Worm (Caenorhabditis elegans) whole organism, L4 larva: ENCODE data around the gene sup-35.

Experiments
- F10B5.3 ChIP-seq: sonication (generic microtip); optimal IDR thresholded peaks from 2 replicates; lab custom pipeline; 2016; ENCODE audit warnings: mild to moderate bottlenecking, missing genetic modification characterization, missing compliant biosample characterization
- F26F4.8 ChIP-seq: fragments of 200-800 bp; sonication (Bioruptor generic); conservative IDR thresholded peaks from 2 replicates; pipeline ENCODE4 v1.3.6; 2022; ENCODE audit warnings: missing genetic modification characterization, missing compliant biosample characterization
- F37D6.2 ChIP-seq: sonication (generic microtip); optimal IDR thresholded peaks from 2 replicates; lab custom pipeline; 2016; ENCODE audit warnings: mild to moderate bottlenecking, missing genetic modification characterization, missing compliant biosample characterization
- F44E2.7 ChIP-seq: fragments of 200-800 bp; sonication (Bioruptor generic); IDR thresholded peaks from 2 replicates; pipeline ENCODE4 v2.1.2; 2022; ENCODE audit warnings: missing genetic modification characterization, missing compliant biosample characterization
- F49E8.2 ChIP-seq: sonication (generic microtip); optimal IDR thresholded peaks from 2 replicates; lab custom pipeline; 2016; ENCODE audit warnings: missing compliant biosample characterization, mild to moderate bottlenecking, missing genetic modification characterization, borderline replicate concordance
- T26A8.4 ChIP-seq: fragments of 200-800 bp; sonication (Bioruptor generic); IDR thresholded peaks from 2 replicates; pipeline ENCODE4 v1.3.6; 2022; ENCODE audit warnings: missing genetic modification characterization, missing compliant biosample characterization
- Y48G9A.11 ChIP-seq: fragments of 200-800 bp; sonication (Bioruptor generic); IDR thresholded peaks from 2 replicates; pipeline ENCODE4 v1.3.6; 2022; ENCODE audit warnings: missing genetic modification reagents, missing genetic modification characterization, missing compliant biosample characterization
- ZK337.2 ChIP-seq: fragments of 200-800 bp; sonication (Bioruptor generic); IDR thresholded peaks from 2 replicates; pipeline ENCODE4 v1.3.6; 2022; ENCODE audit warnings: missing genetic modification reagents, missing genetic modification characterization, missing compliant biosample characterization
- aha-1 ChIP-seq: fragments of 150-350 bp; peaks from one replicate; lab custom pipeline; 2014; ENCODE audit warnings: missing biosample characterization, missing genetic modification characterization
- arid-1 ChIP-seq: fragments of 200-800 bp; sonication (Bioruptor generic); conservative IDR thresholded peaks from 2 replicates; pipeline ENCODE4 v1.3.6; 2022; ENCODE audit warnings: missing genetic modification reagents, missing genetic modification characterization, missing compliant biosample characterization
- ceh-28 ChIP-seq: fragments of 150-350 bp; optimal IDR thresholded peaks from 2 replicates; lab custom pipeline; 2014; ENCODE audit warnings: missing biosample characterization, missing genetic modification reagents, missing genetic modification characterization
- ceh-44 ChIP-seq: fragments of 200-800 bp; sonication (Bioruptor generic); IDR thresholded peaks from 2 replicates; pipeline ENCODE4 v1.3.6; 2022; ENCODE audit warnings: missing genetic modification reagents, missing genetic modification characterization, missing compliant biosample characterization
- ceh-62 ChIP-seq: sonication (generic microtip); optimal IDR thresholded peaks from 2 replicates; lab custom pipeline; 2017; ENCODE audit warnings: missing biosample characterization, missing genetic modification characterization
- cey-2 ChIP-seq: sonication (generic microtip); optimal IDR thresholded peaks from 3 replicates; lab custom pipeline; 2017; ENCODE audit warnings: missing genetic modification characterization, mild to moderate bottlenecking, missing compliant biosample characterization, antibody characterized with exemption, borderline replicate concordance; ENCODE audit not compliant: insufficient read depth
- daf-12 ChIP-seq: fragments of 150-350 bp; optimal IDR thresholded peaks from 2 replicates; lab custom pipeline; 2014; ENCODE audit warnings: missing biosample characterization, missing genetic modification reagents, missing genetic modification characterization
- daf-16 ChIP-seq, 3 experiments: sonication (generic microtip); optimal IDR thresholded peaks; 2 replicates each; lab custom pipeline; 2016 to 2017; ENCODE audit warnings: missing genetic modification characterization in 3 of 3, missing genetic modification reagents in 3 of 3, mild to moderate bottlenecking in 2 of 3, missing compliant biosample characterization in 2 of 3, missing biosample characterization in 1 of 3, moderate library complexity in 1 of 3
- daf-19 ChIP-seq: fragments of 200-800 bp; sonication (Bioruptor generic); conservative IDR thresholded peaks from 2 replicates; pipeline ENCODE4 v1.3.6; 2022; ENCODE audit warnings: missing genetic modification characterization, missing compliant biosample characterization
- dmd-6 ChIP-seq: fragments of 200-800 bp; sonication (Bioruptor generic); IDR thresholded peaks from 2 replicates; pipeline ENCODE4 v1.3.6; 2022; ENCODE audit warnings: missing genetic modification reagents, missing genetic modification characterization, missing compliant biosample characterization
- dmd-9 ChIP-seq: fragments of 200-800 bp; sonication (Bioruptor generic); IDR thresholded peaks from 2 replicates; pipeline ENCODE4 v1.3.6; 2022; ENCODE audit warnings: missing genetic modification reagents, missing genetic modification characterization, missing compliant biosample characterization
- duxl-1 ChIP-seq: sonication (generic microtip); optimal IDR thresholded peaks from 2 replicates; lab custom pipeline; 2016; ENCODE audit warnings: mild to moderate bottlenecking, missing genetic modification characterization, moderate library complexity, missing compliant biosample characterization; ENCODE audit not compliant: poor library complexity
- dve-1 ChIP-seq: sonication (generic microtip); optimal IDR thresholded peaks from 2 replicates; lab custom pipeline; 2017; ENCODE audit warnings: antibody characterized with exemption, mild to moderate bottlenecking, missing genetic modification characterization, missing compliant biosample characterization; ENCODE audit not compliant: insufficient read depth
- fkh-10 ChIP-seq: fragments of 150-350 bp; optimal IDR thresholded peaks from 2 replicates; lab custom pipeline; 2014; ENCODE audit warnings: missing biosample characterization, missing genetic modification reagents, missing genetic modification characterization
- fos-1 ChIP-seq: fragments of 150-350 bp; optimal IDR thresholded peaks from 2 replicates; lab custom pipeline; 2014; ENCODE audit warnings: missing biosample characterization, missing genetic modification characterization
- hlh-30 ChIP-seq: sonication (generic microtip); optimal IDR thresholded peaks from 2 replicates; lab custom pipeline; 2017; ENCODE audit warnings: antibody characterized with exemption, mild to moderate bottlenecking, missing genetic modification characterization, missing compliant biosample characterization; ENCODE audit not compliant: insufficient read depth
- lim-7 ChIP-seq: fragments of 200-800 bp; sonication (Bioruptor generic); IDR thresholded peaks from 2 replicates; pipeline ENCODE4 v1.3.6; 2022; ENCODE audit warnings: missing genetic modification characterization, missing compliant biosample characterization
- lin-15B ChIP-seq: fragments of 150-350 bp; sonication (generic microtip); optimal IDR thresholded peaks from 3 replicates; lab custom pipeline; 2014; ENCODE audit warnings: missing biosample characterization, missing genetic modification characterization
- lin-29 ChIP-seq: fragments of 200-800 bp; sonication (Bioruptor generic); IDR thresholded peaks from 2 replicates; pipeline ENCODE4 v1.3.6; 2022; ENCODE audit warnings: missing genetic modification reagents, missing genetic modification characterization, missing compliant biosample characterization
- lsy-2 ChIP-seq, 2 experiments: fragments of 150-350 bp in 1 of 2; sonication (generic microtip) in 1 of 2; optimal IDR thresholded peaks; 2 replicates each; lab custom pipeline; 2014 to 2017; ENCODE audit warnings: missing biosample characterization in 2 of 2, missing genetic modification characterization in 2 of 2
- madf-5 ChIP-seq, 2 experiments: fragments of 200-800 bp; sonication (Bioruptor generic); IDR thresholded peaks; 2 replicates each; pipeline ENCODE4 v1.3.6; 2022; ENCODE audit warnings: missing compliant biosample characterization in 2 of 2, missing genetic modification characterization in 2 of 2
- mep-1 ChIP-seq: fragments of 150-350 bp; sonication (generic microtip); optimal IDR thresholded peaks from 3 replicates; lab custom pipeline; 2014; ENCODE audit warnings: missing biosample characterization, missing genetic modification characterization
- mes-2 ChIP-seq: sonication (generic microtip); optimal IDR thresholded peaks from 2 replicates; lab custom pipeline; 2016; ENCODE audit warnings: missing genotype, mild to moderate bottlenecking, missing genetic modification characterization, missing compliant biosample characterization; ENCODE audit not compliant: poor library complexity, severe bottlenecking
- mxl-2 ChIP-seq: fragments of 200-800 bp; sonication (Bioruptor generic); conservative IDR thresholded peaks from 2 replicates; pipeline ENCODE4 v1.3.6; 2022; ENCODE audit warnings: missing genetic modification reagents, missing genetic modification characterization, missing compliant biosample characterization
- nhr-102 ChIP-seq: sonication (generic microtip); optimal IDR thresholded peaks from 2 replicates; lab custom pipeline; 2016; ENCODE audit warnings: mild to moderate bottlenecking, missing genetic modification characterization, moderate library complexity, missing compliant biosample characterization
- nhr-11 ChIP-seq: fragments of 150-350 bp; optimal IDR thresholded peaks from 2 replicates; lab custom pipeline; 2014; ENCODE audit warnings: missing biosample characterization, missing genetic modification characterization
- nhr-25 ChIP-seq: sonication (generic microtip); optimal IDR thresholded peaks from 2 replicates; lab custom pipeline; 2017; ENCODE audit warnings: missing genetic modification characterization, mild to moderate bottlenecking, missing compliant biosample characterization, antibody characterized with exemption, moderate library complexity, borderline replicate concordance; ENCODE audit not compliant: insufficient read depth
- nhr-6 ChIP-seq: fragments of 150-350 bp; optimal IDR thresholded peaks from 2 replicates; lab custom pipeline; 2014; ENCODE audit warnings: missing biosample characterization, missing genetic modification characterization
- pqm-1 ChIP-seq: sonication (generic microtip); optimal IDR thresholded peaks from 2 replicates; lab custom pipeline; 2017; ENCODE audit warnings: missing biosample characterization, missing genetic modification characterization
- rbr-2 ChIP-seq: sonication (generic microtip); optimal IDR thresholded peaks from 2 replicates; lab custom pipeline; 2016; ENCODE audit warnings: missing genotype, missing genetic modification characterization, missing compliant biosample characterization
- snpc-1.2 ChIP-seq: fragments of 200-800 bp; sonication (Bioruptor generic); IDR thresholded peaks from 2 replicates; pipeline ENCODE4 v1.3.6; 2022; ENCODE audit warnings: missing genetic modification reagents, missing genetic modification characterization, missing compliant biosample characterization
- snpc-4 ChIP-seq: fragments of 150-350 bp; optimal IDR thresholded peaks from 2 replicates; lab custom pipeline; 2014; ENCODE audit warnings: missing biosample characterization, missing genetic modification characterization
- tag-97 ChIP-seq: fragments of 200-800 bp; sonication (Bioruptor generic); IDR thresholded peaks from 2 replicates; pipeline ENCODE4 v1.3.6; 2022; ENCODE audit warnings: missing genetic modification characterization, missing compliant biosample characterization
- tra-1 ChIP-seq: fragments of 200-800 bp; sonication (Bioruptor generic); IDR thresholded peaks from 2 replicates; pipeline ENCODE4 v1.3.6; 2022; ENCODE audit warnings: missing genetic modification reagents, missing genetic modification characterization, missing compliant biosample characterization
- unc-39 ChIP-seq: sonication (generic microtip); optimal IDR thresholded peaks from 2 replicates; lab custom pipeline; 2017; ENCODE audit warnings: missing biosample characterization, missing genetic modification characterization
- vab-7 ChIP-seq: fragments of 200-800 bp; sonication (Bioruptor generic); IDR thresholded peaks from 2 replicates; pipeline ENCODE4 v1.3.6; 2022; ENCODE audit warnings: missing genetic modification reagents, missing genetic modification characterization, missing compliant biosample characterization
- zfp-3 ChIP-seq: fragments of 200-800 bp; sonication (Bioruptor generic); conservative IDR thresholded peaks from 2 replicates; pipeline ENCODE4 v1.3.6; 2022; ENCODE audit warnings: missing genetic modification reagents, missing genetic modification characterization, missing compliant biosample characterization
- zip-11 ChIP-seq: fragments of 200-800 bp; sonication (Bioruptor generic); IDR thresholded peaks from 2 replicates; pipeline ENCODE4 v1.3.6; 2022; ENCODE audit warnings: missing genetic modification characterization, missing compliant biosample characterization
- zip-2 ChIP-seq: fragments of 150-350 bp; optimal IDR thresholded peaks from 2 replicates; lab custom pipeline; 2014; ENCODE audit warnings: missing biosample characterization, missing genetic modification characterization

The sup-35 gene

ce11 chrIII:11091651-11092278 is 27.3 kb downstream of the sup-35 start (continued):
- TF ChIP-seq cey-2 (tag; lab: Kevin White, UChicago), result no peak
- TF ChIP-seq dmd-6 (GFP tag; lab: Robert Waterston, UW), result peak; percentile 57
- no peak for TF ChIP-seq zfp-3
- peak; percentile 47; the same call in 1 of the 2 replicates for TF ChIP-seq Y48G9A.11 (GFP tag; lab: Robert Waterston, UW)
- TF ChIP-seq daf-12 (tag; lab: Kevin White, UChicago), result no peak
- no peak for TF ChIP-seq lin-15B
- TF ChIP-seq mes-2 (tag; lab: Kevin White, UChicago), result peak; percentile 84
- TF ChIP-seq T26A8.4, result no peak
- no peak for TF ChIP-seq aha-1 (tag; lab: Kevin White, UChicago)
- no peak for TF ChIP-seq F37D6.2
- no peak for TF ChIP-seq nhr-6 (tag; lab: Kevin White, UChicago)
- no peak for TF ChIP-seq mep-1 (tag; lab: Kevin White, UChicago)
- peak; percentile 13 for TF ChIP-seq ceh-28 (tag; lab: Kevin White, UChicago)
- peak; percentile 79 for TF ChIP-seq ceh-44
- TF ChIP-seq F26F4.8 (GFP tag; lab: Robert Waterston, UW), result no peak
- TF ChIP-seq vab-7 (GFP tag; lab: Robert Waterston, UW), result peak; percentile 64
- no peak for TF ChIP-seq hlh-30 (tag; lab: Kevin White, UChicago)
- no peak for TF ChIP-seq snpc-4 (tag; lab: Kevin White, UChicago)
- TF ChIP-seq F10B5.3 (tag; lab: Kevin White, UChicago), result no peak
- TF ChIP-seq fkh-10 (GFP tag; lab: Kevin White, UChicago), result no peak
- TF ChIP-seq daf-16 (GFP tag; optimal IDR thresholded peaks at IDR 0.05; lab: Kevin White, UChicago), result no peak
- TF ChIP-seq daf-16 (tag; optimal IDR thresholded peaks at IDR 0.05; lab: Kevin White, UChicago), result no peak
- TF ChIP-seq ceh-62 (tag; lab: Kevin White, UChicago), result no peak
- TF ChIP-seq F44E2.7 (GFP tag; lab: Robert Waterston, UW), result no peak
- no peak for TF ChIP-seq pqm-1 (tag; lab: Kevin White, UChicago)
- TF ChIP-seq zip-2 (tag; lab: Kevin White, UChicago), result no peak
- no peak for TF ChIP-seq tag-97 (GFP tag; lab: Robert Waterston, UW)
- TF ChIP-seq nhr-11 (tag; lab: Kevin White, UChicago), result no peak
- TF ChIP-seq nhr-25, result no peak
- no peak for TF ChIP-seq F49E8.2 (tag; lab: Kevin White, UChicago)
- TF ChIP-seq mxl-2, result no peak
- no peak for TF ChIP-seq duxl-1 (tag; lab: Kevin White, UChicago)
- peak; percentile 67; the same call in 1 of the 2 replicates for TF ChIP-seq dmd-9 (GFP tag; lab: Robert Waterston, UW)
- TF ChIP-seq lin-29, result no peak
- no peak for TF ChIP-seq unc-39 (tag; lab: Kevin White, UChicago)
- TF ChIP-seq tra-1 (GFP tag; lab: Robert Waterston, UW), result 0 out of 2 replicates have a peak, but pooled peaks have one; percentile 51
- no peak for TF ChIP-seq zip-11
- no peak for TF ChIP-seq rbr-2 (tag; lab: Kevin White, UChicago)
- TF ChIP-seq, all 104 proteins: peak for 21

ce11 chrIII:11090870-11091386 is 28.1 kb downstream of the sup-35 start:
- TF ChIP-seq snpc-1.2 (GFP tag; lab: Robert Waterston, UW) (peak; percentile 70), F44E2.7 (GFP tag; lab: Robert Waterston, UW) (no peak), dve-1 (peak; percentile 29), nhr-102 (tag; lab: Kevin White, UChicago) (peak; percentile 41), T26A8.4 (peak; percentile 84), fos-1 (tag; lab: Kevin White, UChicago) (no peak), arid-1 (peak; percentile 56), lsy-2 (tag; optimal IDR thresholded peaks at IDR 0.05; lab: Kevin White, UChicago) (peak in 1 of 2 experiments; percentile 24), F26F4.8 (GFP tag; lab: Robert Waterston, UW) (0 out of 2 replicates have a peak, but pooled peaks have one; percentile 39), ceh-44 (peak; percentile 57; the same call in 1 of the 2 replicates), madf-5 (GFP tag; IDR thresholded peaks at IDR 0.05; lab: Robert Waterston, UW) (0 out of 4 replicates have a peak, but pooled peaks of 1 of the 2 experiments have one; percentile 2), aha-1 (tag; lab: Kevin White, UChicago) (peak; percentile 75), daf-19 (GFP tag; lab: Robert Waterston, UW) (peak; percentile 60; the same call in 1 of the 2 replicates), lim-7 (peak; percentile 50; the same call in 1 of the 2 replicates), mep-1 (tag; lab: Kevin White, UChicago) (peak; percentile 13), dmd-9 (GFP tag; lab: Robert Waterston, UW) (0 out of 2 replicates have a peak, but pooled peaks have one; percentile 52), ZK337.2 (GFP tag; lab: Robert Waterston, UW) (peak; percentile 64; the same call in 1 of the 2 replicates)
